Worm (Caenorhabditis elegans) whole organism, L4/young adult: ENCODE data around the gene srx-86.

Source experiments
- W03F9.2 ChIP-seq: fragments of 150-350 bp; optimal IDR thresholded peaks from 2 replicates; lab custom pipeline; 2014; ENCODE audit warnings: missing biosample characterization, missing genetic modification characterization
- dao-5 ChIP-seq: sonication (generic microtip); optimal IDR thresholded peaks from 2 replicates; lab custom pipeline; 2016; ENCODE audit warnings: missing genotype, missing genetic modification characterization, moderate library complexity, missing compliant biosample characterization
- him-1 ChIP-seq: sonication (generic microtip); optimal IDR thresholded peaks from 2 replicates; lab custom pipeline; 2016; ENCODE audit warnings: missing genotype, missing genetic modification reagents, missing genetic modification characterization, missing compliant biosample characterization

- no peak for TF ChIP-seq dao-5 (tag; lab: Kevin White, UChicago)
- no peak for TF ChIP-seq W03F9.2
- TF ChIP-seq him-1 (tag; lab: Kevin White, UChicago) = no peak
These were observed 18.1 kb downstream of the srx-86 start, which contains the start of gene srx-90 for ce11 chrV:11580826-11581225.
